Worm (Caenorhabditis elegans) whole organism, late embryonic: ENCODE data around the gene F18A11.2.

Experiments used
- F13H6.1 ChIP-seq: sonication (generic microtip); optimal IDR thresholded peaks from 2 replicates; lab custom pipeline; 2016; ENCODE audit warnings: missing genetic modification characterization, missing compliant biosample characterization
- ama-1 ChIP-seq: fragments of 150-350 bp; optimal IDR thresholded peaks from 2 replicates; lab custom pipeline; 2014
- ceh-19 ChIP-seq: fragments of 200-800 bp; sonication (Bioruptor generic); optimal IDR thresholded peaks from 2 replicates; lab custom pipeline; 2018; ENCODE audit warnings: mild to moderate bottlenecking, missing genetic modification characterization, missing compliant biosample characterization
- ceh-9 ChIP-seq: sonication (generic microtip); optimal IDR thresholded peaks from 2 replicates; lab custom pipeline; 2016; ENCODE audit warnings: mild to moderate bottlenecking, missing genetic modification characterization, inconsistent platforms, missing compliant biosample characterization
- dve-1 ChIP-seq: sonication (generic microtip); optimal IDR thresholded peaks from 2 replicates; lab custom pipeline; 2017; ENCODE audit warnings: antibody characterized with exemption, mild to moderate bottlenecking, missing genetic modification characterization, missing compliant biosample characterization
- pha-4 ChIP-seq: fragments of 150-350 bp; optimal IDR thresholded peaks from 2 replicates; lab custom pipeline; 2018; ENCODE audit warnings: missing biosample characterization, missing genetic modification reagents, missing genetic modification characterization
- zip-5 ChIP-seq: sonication (generic microtip); optimal IDR thresholded peaks from 2 replicates; lab custom pipeline; 2016; ENCODE audit warnings: missing genetic modification characterization, missing compliant biosample characterization

DNA sequence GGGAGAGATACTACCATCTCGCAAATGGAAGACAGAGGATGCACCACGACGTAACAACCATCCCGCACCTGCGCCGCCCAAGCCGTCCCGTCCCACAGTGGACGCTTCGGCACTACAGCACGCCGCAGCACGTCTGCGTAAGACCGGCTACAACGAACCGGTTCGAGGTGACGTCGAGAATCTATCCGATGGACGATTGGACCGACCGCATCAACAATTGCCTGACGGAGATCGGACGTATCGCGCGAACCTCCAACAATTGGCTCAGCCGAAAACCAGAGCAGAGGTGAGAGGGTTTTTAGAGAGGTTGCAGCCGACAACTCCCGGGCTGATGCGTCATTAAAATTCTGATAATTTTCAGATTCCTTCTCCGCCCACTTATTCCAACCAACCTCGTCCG, 27.7 kb downstream of the F18A11.2 start:
- TF ChIP-seq ceh-19 (no peak), zip-5 (tag; lab: Kevin White, UChicago) (no peak), F13H6.1 (no peak), ama-1 (lab: Kevin White, UChicago) (no peak), pha-4 (tag; lab: Kevin White, UChicago) (no peak), dve-1 (no peak), ceh-9 (no peak)
